In the genomic region with DNA sequence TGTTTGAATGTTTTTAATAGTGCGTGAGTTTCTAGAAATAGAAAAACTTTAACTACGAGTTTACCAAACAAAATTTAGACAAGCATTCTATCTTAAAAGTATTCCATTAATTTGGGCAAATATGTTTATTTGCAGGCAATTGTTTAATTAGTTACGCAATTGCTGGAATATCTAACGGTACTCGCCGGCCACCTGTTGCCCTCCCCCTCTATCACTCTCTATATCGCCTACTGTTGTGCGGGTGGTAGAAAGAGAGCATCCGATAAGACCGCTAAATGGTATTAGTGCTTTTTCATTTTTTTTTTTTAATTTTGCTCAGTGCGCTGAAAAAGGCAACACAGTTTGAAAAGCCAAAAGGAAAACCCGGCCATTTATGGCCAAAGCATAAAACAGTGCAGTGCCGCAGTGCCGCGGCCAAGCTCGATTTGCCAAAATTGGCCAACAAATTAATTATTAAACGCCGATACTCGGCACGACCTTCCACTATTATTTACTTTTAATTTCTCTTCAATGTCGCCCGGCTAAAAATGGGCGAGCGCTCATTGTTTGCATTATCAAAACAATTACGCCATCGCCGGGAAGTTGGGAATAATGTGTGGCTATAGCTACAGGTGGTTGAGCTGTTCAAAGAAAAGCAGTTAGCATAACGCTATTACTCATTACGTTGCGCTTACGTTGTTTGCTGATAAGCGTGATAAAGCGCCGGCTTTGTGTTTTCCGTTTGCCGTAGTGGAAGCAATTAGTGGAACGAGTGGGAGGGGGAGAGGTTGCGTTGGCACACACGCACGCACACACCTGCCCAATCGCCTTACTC, we compare ENCODE assay signal across 4 fruit fly cellular contexts.
TF ChIP-seq lines count a peak whose summit lies in the region.

No protein-coding gene starts in this region.

- TF ChIP-seq CTCF in whole organism, embryonic (GFP tag; optimal IDR thresholded peaks at IDR 0.05; lab: Kevin White, UChicago), result no peak

TF ChIP-seq in whole organism, 6 proteins besides CTCF, POLR2A, EP300 and RAD21:
- TF ChIP-seq psq (optimal IDR thresholded peaks at IDR 0.05; lab: Kevin White, UChicago) (no peak), pan (optimal IDR thresholded peaks at IDR 0.05; lab: Kevin White, UChicago) (peak; percentile 3), usp (GFP tag; optimal IDR thresholded peaks at IDR 0.05; lab: Kevin White, UChicago) (no peak), CG8478 (optimal IDR thresholded peaks at IDR 0.05; lab: Kevin White, UChicago) (no peak), Dll (optimal IDR thresholded peaks at IDR 0.05; lab: Kevin White, UChicago) (no peak), EcR (GFP tag; optimal IDR thresholded peaks at IDR 0.05; lab: Kevin White, UChicago) (no peak)

TF ChIP-seq in whole organism, adult, 20 proteins besides CTCF, POLR2A, EP300 and RAD21:
- TF ChIP-seq CG7101 (tag; optimal IDR thresholded peaks at IDR 0.05; lab: Kevin White, UChicago) (no peak), toe (GFP tag; optimal IDR thresholded peaks at IDR 0.05; lab: Kevin White, UChicago) (no peak), cnc (optimal IDR thresholded peaks at IDR 0.05; lab: Kevin White, UChicago) (no peak), ovo (GFP tag; optimal IDR thresholded peaks at IDR 0.05; lab: Kevin White, UChicago) (peak; percentile 98), pad (GFP tag; optimal IDR thresholded peaks at IDR 0.05; lab: Kevin White, UChicago) (peak; percentile 20)
TF ChIP-seq in whole organism, adult: peak in this region for 2.

TF ChIP-seq in whole organism, embryonic, 481 proteins besides CTCF, POLR2A, EP300 and RAD21:
- TF ChIP-seq eve (GFP tag; optimal IDR thresholded peaks at IDR 0.05; lab: Kevin White, UChicago) (peak in 1 of 2 experiments; percentile 9), cwo (GFP tag; optimal IDR thresholded peaks at IDR 0.05; lab: Kevin White, UChicago) (peak; percentile 25), CG9437 (GFP tag; optimal IDR thresholded peaks at IDR 0.05; lab: Kevin White, UChicago) (peak; percentile 99), danr (GFP tag; IDR thresholded peaks at IDR 0.05; lab: Robert Waterston, UW) (no peak), Med (GFP tag; lab: Kevin White, UChicago) (peak; percentile 85), CG15479 (GFP tag; optimal IDR thresholded peaks at IDR 0.05; lab: Kevin White, UChicago) (no peak), nom (GFP tag; optimal IDR thresholded peaks at IDR 0.05; lab: Kevin White, UChicago) (peak; percentile 12), CG6765 (GFP tag; optimal IDR thresholded peaks at IDR 0.05; lab: Kevin White, UChicago) (peak; percentile 31), usp (GFP tag; optimal IDR thresholded peaks at IDR 0.05; lab: Kevin White, UChicago) (no peak), CG1832 (GFP tag; optimal IDR thresholded peaks at IDR 0.05; lab: Kevin White, UChicago) (peak; percentile 46), grn (GFP tag; optimal IDR thresholded peaks at IDR 0.05; lab: Kevin White, UChicago) (peak; percentile 14), scrt (GFP tag; optimal IDR thresholded peaks at IDR 0.05; lab: Kevin White, UChicago) (peak; percentile 61), kah (GFP tag; optimal IDR thresholded peaks at IDR 0.05; lab: Kevin White, UChicago) (peak; percentile 78), chinmo (GFP tag; IDR thresholded peaks at IDR 0.05; lab: Robert Waterston, UW; ENCODE audit: partially characterized antibody) (no peak), sug (tag; optimal IDR thresholded peaks at IDR 0.05; lab: Kevin White, UChicago) (peak; percentile 19), vvl (GFP tag; IDR thresholded peaks at IDR 0.05; lab: Robert Waterston, UW) (no peak), D19B (GFP tag; optimal IDR thresholded peaks at IDR 0.05; lab: Kevin White, UChicago) (no peak), sens (GFP tag; lab: Kevin White, UChicago) (peak; percentile 74), zen (tag; optimal IDR thresholded peaks at IDR 0.05; lab: Kevin White, UChicago) (peak; percentile 58), CG17912 (GFP tag; optimal IDR thresholded peaks at IDR 0.05; lab: Kevin White, UChicago) (peak; percentile 32), lilli (GFP tag; optimal IDR thresholded peaks at IDR 0.05; lab: Kevin White, UChicago) (peak; percentile 18), Pdp1 (GFP tag; optimal IDR thresholded peaks at IDR 0.05; lab: Kevin White, UChicago) (peak in 1 of 2 experiments; percentile 75), CG12769 (tag; optimal IDR thresholded peaks at IDR 0.05; lab: Kevin White, UChicago) (peak; percentile 18)

TF ChIP-seq in whole organism, prepupa, 60 proteins besides CTCF, POLR2A, EP300 and RAD21:
- peak; percentile 15 for TF ChIP-seq CG1621 (tag; optimal IDR thresholded peaks at IDR 0.05; lab: Kevin White, UChicago)
- no peak for TF ChIP-seq achi (GFP tag; optimal IDR thresholded peaks at IDR 0.05; lab: Kevin White, UChicago)
- peak; percentile 47 for TF ChIP-seq vri (GFP tag; optimal IDR thresholded peaks at IDR 0.05; lab: Kevin White, UChicago)
- peak; percentile 34 for TF ChIP-seq svp (GFP tag; lab: Kevin White, UChicago)
- peak; percentile 70 for TF ChIP-seq fkh (GFP tag; optimal IDR thresholded peaks at IDR 0.05; lab: Kevin White, UChicago)
- no peak for TF ChIP-seq pdm3 (GFP tag; optimal IDR thresholded peaks at IDR 0.05; lab: Kevin White, UChicago)
